Fruit fly (Drosophila melanogaster) whole organism, wandering third instar larva: ENCODE measurements around the gene PolE1.

ENCODE experiments used
- Abd-B ChIP-seq: fragments of >200 bp; optimal IDR thresholded peaks from 2 replicates; lab custom pipeline; 2017; ENCODE audit warnings: missing biosample characterization, missing genetic modification characterization
- CG32264 ChIP-seq: fragments of 200-800 bp; sonication (Bioruptor generic); optimal IDR thresholded peaks from 2 replicates; lab custom pipeline; 2016; ENCODE audit warnings: missing biosample characterization, missing genetic modification characterization
- CG9705 ChIP-seq: fragments of 200-800 bp; sonication (Bioruptor generic); optimal IDR thresholded peaks from 2 replicates; lab custom pipeline; 2018; ENCODE audit warnings: missing biosample characterization, mild to moderate bottlenecking, missing genetic modification characterization
- CrebA ChIP-seq: fragments of 200-800 bp; sonication (Bioruptor generic); optimal IDR thresholded peaks from 2 replicates; lab custom pipeline; 2016; ENCODE audit warnings: missing biosample characterization, mild to moderate bottlenecking, missing genetic modification characterization, borderline replicate concordance
- Dfd ChIP-seq: fragments of >200 bp; optimal IDR thresholded peaks from 2 replicates; lab custom pipeline; 2017; ENCODE audit warnings: missing biosample characterization, missing genetic modification characterization
- Dif ChIP-seq: fragments of 200-275, 200-300 bp; sonication (Bioruptor generic); optimal IDR thresholded peaks from 2 replicates; lab custom pipeline; 2018; ENCODE audit warnings: missing biosample characterization, missing genetic modification characterization; ENCODE audit not compliant: partially characterized antibody
- GATAd ChIP-seq: sonication (Bioruptor generic); optimal IDR thresholded peaks from 2 replicates; lab custom pipeline; 2016; ENCODE audit warnings: missing biosample characterization, missing genetic modification characterization
- HLH106 ChIP-seq: fragments of 200-800 bp; optimal IDR thresholded peaks from 3 replicates; lab custom pipeline; 2019; ENCODE audit warnings: missing biosample characterization, mild to moderate bottlenecking, missing genetic modification characterization, moderate library complexity
- Hnf4 ChIP-seq: fragments of 200-800 bp; sonication (Bioruptor generic); optimal IDR thresholded peaks from 2 replicates; lab custom pipeline; 2016; ENCODE audit warnings: missing biosample characterization, mild to moderate bottlenecking, missing genetic modification characterization
- Hr78 ChIP-seq: fragments of >200 bp; optimal IDR thresholded peaks from 2 replicates; lab custom pipeline; 2017; ENCODE audit warnings: missing biosample characterization, missing genetic modification characterization
- Hr83 ChIP-seq: fragments of 200-300 bp; sonication (Bioruptor generic); optimal IDR thresholded peaks from 2 replicates; lab custom pipeline; 2016; ENCODE audit warnings: missing biosample characterization, mild to moderate bottlenecking, missing genetic modification characterization, moderate library complexity; ENCODE audit not compliant: poor library complexity, severe bottlenecking
- Jra ChIP-seq: sonication (Bioruptor generic); optimal IDR thresholded peaks from 2 replicates; lab custom pipeline; 2016; ENCODE audit warnings: missing biosample characterization, missing genetic modification characterization
- Mio ChIP-seq: sonication (Bioruptor generic); optimal IDR thresholded peaks from 2 replicates; lab custom pipeline; 2016; ENCODE audit warnings: missing biosample characterization, missing genetic modification characterization
- N ChIP-seq: fragments of >200 bp; optimal IDR thresholded peaks from 2 replicates; lab custom pipeline; 2018; ENCODE audit warnings: missing biosample characterization, missing external identifiers, missing genetic modification characterization
- OdsH ChIP-seq: fragments of 200-800 bp; sonication (Bioruptor generic); optimal IDR thresholded peaks from 2 replicates; lab custom pipeline; 2016; ENCODE audit warnings: missing biosample characterization, mild to moderate bottlenecking, missing genetic modification characterization
- Rel ChIP-seq, 2 experiments: fragments of 200-800 bp; sonication (Bioruptor generic) in 1 of 2; optimal IDR thresholded peaks; 2 replicates in 1 of 2; 3 replicates in 1 of 2; lab custom pipeline; 2016 to 2019; ENCODE audit warnings: mild to moderate bottlenecking in 2 of 2, missing biosample characterization in 2 of 2, missing genetic modification characterization in 2 of 2, moderate library complexity in 1 of 2
- Sp1 ChIP-seq: fragments of 200-800 bp; sonication (Bioruptor generic); optimal IDR thresholded peaks from 3 replicates; lab custom pipeline; 2019; ENCODE audit warnings: missing biosample characterization, mild to moderate bottlenecking, missing genetic modification characterization, moderate library complexity
- Vsx2 ChIP-seq: fragments of 200-300, 225-300 bp; sonication (Bioruptor generic); optimal IDR thresholded peaks from 2 replicates; lab custom pipeline; 2018; ENCODE audit warnings: missing biosample characterization, missing genetic modification characterization; ENCODE audit not compliant: partially characterized antibody
- br ChIP-seq: fragments of 200-800 bp; sonication (Bioruptor generic); optimal IDR thresholded peaks from 2 replicates; lab custom pipeline; 2016; ENCODE audit warnings: missing biosample characterization, missing genetic modification characterization
- brk ChIP-seq: fragments of 200-800 bp; sonication (Bioruptor generic); optimal IDR thresholded peaks from 2 replicates; lab custom pipeline; 2016; ENCODE audit warnings: missing biosample characterization, mild to moderate bottlenecking, missing genetic modification characterization
- dl ChIP-seq, 2 experiments: fragments of 175-275, 200-275 bp in 1 of 2; fragments of 200-275 bp in 1 of 2; sonication (Bioruptor generic); optimal IDR thresholded peaks; lab custom pipeline; 2018; ENCODE audit warnings: mild to moderate bottlenecking in 2 of 2, missing biosample characterization in 2 of 2, missing genetic modification characterization in 2 of 2, moderate library complexity in 2 of 2; ENCODE audit not compliant: partially characterized antibody in 2 of 2, insufficient read depth in 1 of 2
- dmrt93B ChIP-seq: fragments of 200-800 bp; sonication (Bioruptor generic); optimal IDR thresholded peaks from 2 replicates; lab custom pipeline; 2018; ENCODE audit warnings: missing biosample characterization, mild to moderate bottlenecking, missing genetic modification characterization
- dsf ChIP-seq: sonication (Bioruptor generic); optimal IDR thresholded peaks from 2 replicates; lab custom pipeline; 2016; ENCODE audit warnings: missing biosample characterization, missing genetic modification characterization, borderline replicate concordance
- ey ChIP-seq: fragments of 200-800 bp; sonication (Bioruptor generic); optimal IDR thresholded peaks from 2 replicates; lab custom pipeline; 2016; ENCODE audit warnings: missing biosample characterization, missing genetic modification characterization
- foxo ChIP-seq, 2 experiments: fragments of 200-800 bp; sonication (Bioruptor generic); optimal IDR thresholded peaks; 2 replicates in 1 of 2; 3 replicates in 1 of 2; lab custom pipeline; 2016 to 2017; ENCODE audit warnings: missing biosample characterization in 2 of 2, missing genetic modification characterization in 2 of 2
- fru ChIP-seq: fragments of 200-800 bp; sonication (Bioruptor generic); optimal IDR thresholded peaks from 3 replicates; lab custom pipeline; 2016; ENCODE audit warnings: missing biosample characterization, mild to moderate bottlenecking, missing genetic modification characterization
- h ChIP-seq: fragments of 200-800 bp; sonication (Bioruptor generic); optimal IDR thresholded peaks from 3 replicates; lab custom pipeline; 2016; ENCODE audit warnings: missing biosample characterization, mild to moderate bottlenecking, missing genetic modification characterization
- jim ChIP-seq: fragments of 175-275, 200-325 bp; sonication (Bioruptor generic); optimal IDR thresholded peaks from 2 replicates; lab custom pipeline; 2016; ENCODE audit warnings: missing biosample characterization, mild to moderate bottlenecking, missing genetic modification characterization
- lola ChIP-seq: fragments of >200 bp; optimal IDR thresholded peaks from 2 replicates; lab custom pipeline; 2017; ENCODE audit warnings: missing biosample characterization, missing genetic modification characterization
- pan ChIP-seq: fragments of >200 bp; optimal IDR thresholded peaks from 2 replicates; lab custom pipeline; 2017
- psq ChIP-seq: fragments of 200-800 bp; sonication (Bioruptor generic); optimal IDR thresholded peaks from 3 replicates; lab custom pipeline; 2017; ENCODE audit warnings: missing biosample characterization, mild to moderate bottlenecking, missing genetic modification characterization, moderate library complexity
- rgr ChIP-seq: fragments of 200-800 bp; sonication (Bioruptor generic); optimal IDR thresholded peaks from 3 replicates; lab custom pipeline; 2016; ENCODE audit warnings: missing biosample characterization, mild to moderate bottlenecking, missing genetic modification characterization
- sage ChIP-seq: fragments of 200-800 bp; sonication (Bioruptor generic); optimal IDR thresholded peaks from 2 replicates; lab custom pipeline; 2016; ENCODE audit warnings: missing biosample characterization, mild to moderate bottlenecking, missing genetic modification characterization
- sv ChIP-seq: fragments of 200-800 bp; sonication (Bioruptor generic); optimal IDR thresholded peaks from 3 replicates; lab custom pipeline; 2016; ENCODE audit warnings: missing biosample characterization, missing genetic modification characterization
- tai ChIP-seq: sonication (Bioruptor generic); optimal IDR thresholded peaks from 2 replicates; lab custom pipeline; 2016; ENCODE audit warnings: missing biosample characterization, missing genetic modification characterization
- usp ChIP-seq: fragments of >200 bp; optimal IDR thresholded peaks from 2 replicates; lab custom pipeline; 2017; ENCODE audit warnings: missing biosample characterization, missing genetic modification characterization
- woc ChIP-seq: sonication (Bioruptor generic); optimal IDR thresholded peaks from 2 replicates; lab custom pipeline; 2016; ENCODE audit warnings: missing biosample characterization, mild to moderate bottlenecking, missing genetic modification characterization

Gene PolE1

dm6 chr3R:23334036-23334744, 13.7 kb upstream of the PolE1 start:
- no peak for TF ChIP-seq HLH106
- no peak for TF ChIP-seq Abd-B (GFP tag; lab: Kevin White, UChicago)
- TF ChIP-seq Hr83 (GFP tag; lab: Kevin White, UChicago), result no peak
- TF ChIP-seq CG9705, result no peak
- no peak for TF ChIP-seq Jra (GFP tag; lab: Kevin White, UChicago)
- no peak for TF ChIP-seq Hr78 (GFP tag; lab: Kevin White, UChicago)
- TF ChIP-seq dsf (GFP tag; lab: Kevin White, UChicago), result no peak
- no peak for TF ChIP-seq OdsH (GFP tag; lab: Kevin White, UChicago)
- TF ChIP-seq sv (GFP tag; lab: Kevin White, UChicago), result no peak
- no peak for TF ChIP-seq N (GFP tag; lab: Kevin White, UChicago)
- TF ChIP-seq Mio (GFP tag; lab: Kevin White, UChicago), result peak; percentile 16
- TF ChIP-seq usp, result no peak
- no peak for TF ChIP-seq dmrt93B (GFP tag; lab: Kevin White, UChicago)
- peak; percentile 83 for TF ChIP-seq Sp1
- peak; percentile 3 for TF ChIP-seq br (GFP tag; lab: Kevin White, UChicago)
- TF ChIP-seq CrebA, result peak; percentile 91
- no peak for TF ChIP-seq lola (GFP tag; lab: Kevin White, UChicago)
- peak; percentile 23 for TF ChIP-seq brk (GFP tag; lab: Kevin White, UChicago)
- peak; percentile 40 for TF ChIP-seq fru (GFP tag; lab: Kevin White, UChicago)
- peak; percentile 98 for TF ChIP-seq psq (GFP tag; lab: Kevin White, UChicago)
- TF ChIP-seq Hnf4 (GFP tag; lab: Kevin White, UChicago), result no peak
- TF ChIP-seq Rel (GFP tag; optimal IDR thresholded peaks at IDR 0.05; lab: Kevin White, UChicago), result peak; percentile 90
- no peak for TF ChIP-seq Rel (tag; optimal IDR thresholded peaks at IDR 0.05; lab: Kevin White, UChicago)
- peak; percentile 73 for TF ChIP-seq woc (GFP tag; lab: Kevin White, UChicago)
- peak; percentile 24 for TF ChIP-seq CG32264 (GFP tag; lab: Kevin White, UChicago)
- peak in 1 of 2 experiments; percentile 4 for TF ChIP-seq foxo (GFP tag; optimal IDR thresholded peaks at IDR 0.05; lab: Kevin White, UChicago)
- no peak for TF ChIP-seq rgr (GFP tag; lab: Kevin White, UChicago)
- TF ChIP-seq GATAd (GFP tag; lab: Kevin White, UChicago), result no peak
- no peak for TF ChIP-seq tai (GFP tag; lab: Kevin White, UChicago)
- no peak for TF ChIP-seq Dfd (GFP tag; lab: Kevin White, UChicago)
- peak; percentile 52 to 82 for TF ChIP-seq dl (GFP tag; optimal IDR thresholded peaks at IDR 0.05; lab: Kevin White, UChicago; ENCODE audit: insufficient read depth in 1 of 2, partially characterized antibody in 2 of 2)
- TF ChIP-seq Vsx2 (GFP tag; lab: Kevin White, UChicago), result no peak
- TF ChIP-seq Dif (GFP tag; lab: Kevin White, UChicago), result peak; percentile 77
- peak; percentile 99 for TF ChIP-seq jim

DNA sequence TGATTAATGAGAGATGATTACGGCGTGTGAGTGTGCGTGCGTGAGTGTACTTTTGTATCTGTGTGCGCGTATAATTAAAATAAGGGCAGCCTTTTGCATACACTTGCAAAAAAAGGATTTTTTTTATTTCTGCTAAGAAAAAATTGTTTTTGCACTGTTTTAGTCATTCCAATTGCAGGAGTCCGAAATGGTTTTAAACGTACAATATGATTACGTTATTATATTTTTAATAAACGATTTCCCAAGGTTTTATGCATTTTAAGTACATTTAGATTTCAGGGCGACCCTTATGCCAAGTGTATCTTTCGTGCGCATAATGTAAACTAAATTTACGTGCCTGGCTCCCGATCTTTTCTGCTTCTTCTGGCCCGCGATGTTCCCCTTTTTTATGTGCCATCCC, 13.1 kb upstream of the PolE1 start:
- TF ChIP-seq Hnf4 (GFP tag; lab: Kevin White, UChicago), result peak; percentile 38
- TF ChIP-seq OdsH (GFP tag; lab: Kevin White, UChicago), result peak; percentile 68
- TF ChIP-seq woc (GFP tag; lab: Kevin White, UChicago), result peak; percentile 27
- TF ChIP-seq CG9705, result peak; percentile 17
- no peak for TF ChIP-seq Hr78 (GFP tag; lab: Kevin White, UChicago)
- peak; percentile 72 for TF ChIP-seq ey (GFP tag; lab: Kevin White, UChicago)
- TF ChIP-seq psq (GFP tag; lab: Kevin White, UChicago), result no peak
- no peak for TF ChIP-seq Abd-B (GFP tag; lab: Kevin White, UChicago)
- TF ChIP-seq fru (GFP tag; lab: Kevin White, UChicago), result peak; percentile 65
- TF ChIP-seq h (GFP tag; lab: Kevin White, UChicago), result peak; percentile 82
- TF ChIP-seq Sp1, result peak; percentile 42
- peak; percentile 37 for TF ChIP-seq dmrt93B (GFP tag; lab: Kevin White, UChicago)
- peak; percentile 8 for TF ChIP-seq sage
- TF ChIP-seq br (GFP tag; lab: Kevin White, UChicago), result peak; percentile 40
- peak; percentile 69 for TF ChIP-seq HLH106
- no peak for TF ChIP-seq pan (lab: Kevin White, UChicago)
- TF ChIP-seq tai (GFP tag; lab: Kevin White, UChicago), result peak; percentile 79
- peak; percentile 81 for TF ChIP-seq rgr (GFP tag; lab: Kevin White, UChicago)
- TF ChIP-seq N (GFP tag; lab: Kevin White, UChicago), result no peak
- TF ChIP-seq Jra (GFP tag; lab: Kevin White, UChicago), result no peak
- TF ChIP-seq Rel (GFP tag; optimal IDR thresholded peaks at IDR 0.05; lab: Kevin White, UChicago), result peak; percentile 20
- TF ChIP-seq Rel (tag; optimal IDR thresholded peaks at IDR 0.05; lab: Kevin White, UChicago), result no peak
- peak in 1 of 2 experiments; percentile 67 for TF ChIP-seq foxo (GFP tag; optimal IDR thresholded peaks at IDR 0.05; lab: Kevin White, UChicago)
- TF ChIP-seq, all 38 proteins: peak for 16
